Fruit fly (Drosophila melanogaster): ENCODE measurements around the gene CG13255.

The CG13255 gene

DNA sequence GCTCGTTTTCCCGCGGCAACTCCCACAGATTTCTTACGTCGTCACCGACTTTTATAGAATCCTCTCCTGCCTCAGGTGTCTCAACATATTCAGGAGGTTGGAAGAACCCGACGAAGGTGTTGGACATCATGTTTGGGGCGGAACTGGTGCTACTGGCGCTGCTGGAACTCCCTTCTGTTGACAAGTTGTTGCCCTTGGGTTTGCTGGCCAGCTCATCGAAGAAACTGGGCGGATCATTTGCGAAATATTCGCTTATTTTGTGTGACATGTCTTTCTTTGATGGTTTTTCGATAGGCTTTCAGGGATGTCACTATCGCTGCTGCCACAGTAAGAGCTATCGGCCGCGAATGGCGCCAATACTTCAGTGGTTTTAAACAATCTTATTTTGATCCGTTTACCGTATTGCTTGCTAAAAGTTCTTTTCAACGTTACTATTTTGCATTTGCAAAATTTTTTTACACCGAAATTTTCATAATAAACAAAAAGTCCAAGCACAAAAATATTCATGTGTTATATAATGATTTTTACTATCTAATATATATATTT lies 49.4 kb upstream of the CG13255 start, which contains the start of gene CG11396 (continued):
- TF ChIP-seq org-1 (GFP tag; optimal IDR thresholded peaks at IDR 0.05) (no peak), knrl (GFP tag; IDR thresholded peaks at IDR 0.05; ENCODE audit: partially characterized antibody) (peak; percentile 93), Doc3 (GFP tag; IDR thresholded peaks at IDR 0.05; ENCODE audit: partially characterized antibody) (peak; percentile 90), Elba2 (GFP tag; optimal IDR thresholded peaks at IDR 0.05) (no peak), Mes4 (GFP tag; optimal IDR thresholded peaks at IDR 0.05) (no peak), fd96Cb (tag; optimal IDR thresholded peaks at IDR 0.05) (no peak), odd (GFP tag; optimal IDR thresholded peaks at IDR 0.05) (no peak), Bgb (GFP tag; IDR thresholded peaks at IDR 0.05; ENCODE audit: partially characterized antibody) (peak; percentile 97), her (GFP tag; optimal IDR thresholded peaks at IDR 0.05) (peak; percentile 5), CG5180 (GFP tag; optimal IDR thresholded peaks at IDR 0.05) (no peak), CG2712 (tag; optimal IDR thresholded peaks at IDR 0.05) (peak; percentile 22), BEAF-32 (GFP tag; optimal IDR thresholded peaks at IDR 0.05) (peak; percentile 90), bbx (GFP tag; IDR thresholded peaks at IDR 0.05; ENCODE audit: partially characterized antibody) (peak; percentile 97), pzg (GFP tag; optimal IDR thresholded peaks at IDR 0.05) (peak; percentile 75), zen2 (GFP tag; IDR thresholded peaks at IDR 0.05; ENCODE audit: partially characterized antibody) (peak; percentile 94), vnd (GFP tag; IDR thresholded peaks at IDR 0.05; ENCODE audit: partially characterized antibody) (peak; percentile 90), CG34224 (GFP tag; IDR thresholded peaks at IDR 0.05; ENCODE audit: partially characterized antibody) (peak; percentile 95), CG3847 (GFP tag; IDR thresholded peaks at IDR 0.05) (peak; percentile 24; the same call in 1 of the 2 replicates), MESR4 (GFP tag; optimal IDR thresholded peaks at IDR 0.05) (peak; percentile 95), CG15011 (GFP tag; optimal IDR thresholded peaks at IDR 0.05) (no peak), CG7271 (tag; optimal IDR thresholded peaks at IDR 0.05) (no peak), sna (GFP tag; IDR thresholded peaks at IDR 0.05; ENCODE audit: partially characterized antibody) (peak; percentile 88), CG6791 (GFP tag; IDR thresholded peaks at IDR 0.05; ENCODE audit: partially characterized antibody) (peak; percentile 96), CG13624 (GFP tag; optimal IDR thresholded peaks at IDR 0.05) (peak; percentile 14), Mrtf (GFP tag; IDR thresholded peaks at IDR 0.05) (no peak), CG9797 (GFP tag; optimal IDR thresholded peaks at IDR 0.05) (peak; percentile 5), ci (GFP tag; IDR thresholded peaks at IDR 0.05) (0 out of 3 replicates have a peak, but pooled peaks have one; percentile 16), YL-1 (GFP tag; optimal IDR thresholded peaks at IDR 0.05) (peak; percentile 10), rib (GFP tag; IDR thresholded peaks at IDR 0.05) (0 out of 2 replicates have a peak, but pooled peaks have one; percentile 14), HLH4C (GFP tag; IDR thresholded peaks at IDR 0.05; ENCODE audit: partially characterized antibody) (peak; percentile 88), mld (GFP tag; IDR thresholded peaks at IDR 0.05; ENCODE audit: partially characterized antibody) (peak; percentile 91), tin (GFP tag; optimal IDR thresholded peaks at IDR 0.05) (no peak), ato (GFP tag; IDR thresholded peaks at IDR 0.05; ENCODE audit: partially characterized antibody) (peak; percentile 95), CG14710 (tag; optimal IDR thresholded peaks at IDR 0.05) (peak; percentile 39), CG11696 (GFP tag; IDR thresholded peaks at IDR 0.05) (no peak), chinmo (GFP tag; IDR thresholded peaks at IDR 0.05; ENCODE audit: partially characterized antibody) (peak; percentile 97), Dp (GFP tag; optimal IDR thresholded peaks at IDR 0.05) (peak; percentile 95), CG2129 (GFP tag; IDR thresholded peaks at IDR 0.05; ENCODE audit: partially characterized antibody) (peak; percentile 74), gro (GFP tag; optimal IDR thresholded peaks at IDR 0.05) (no peak), CG2875 (GFP tag; optimal IDR thresholded peaks at IDR 0.05) (no peak), CG4617 (GFP tag; optimal IDR thresholded peaks at IDR 0.05; ENCODE audit: borderline replicate concordance) (peak; percentile 33), Hmx (GFP tag; optimal IDR thresholded peaks at IDR 0.05) (no peak), CG3163 (GFP tag; optimal IDR thresholded peaks at IDR 0.05) (no peak), Optix (GFP tag; IDR thresholded peaks at IDR 0.05) (no peak), amos (GFP tag; IDR thresholded peaks at IDR 0.05; ENCODE audit: partially characterized antibody) (peak; percentile 97), CG17186 (GFP tag; optimal IDR thresholded peaks at IDR 0.05) (peak; percentile 4), CG30020 (tag; optimal IDR thresholded peaks at IDR 0.05) (no peak), row (GFP tag; IDR thresholded peaks at IDR 0.05) (peak; percentile 45; the same call in 2 of the 3 replicates)

Data from whole organism, embryonic.